Worm (Caenorhabditis elegans): ENCODE measurements around the gene srw-109.

DNA sequence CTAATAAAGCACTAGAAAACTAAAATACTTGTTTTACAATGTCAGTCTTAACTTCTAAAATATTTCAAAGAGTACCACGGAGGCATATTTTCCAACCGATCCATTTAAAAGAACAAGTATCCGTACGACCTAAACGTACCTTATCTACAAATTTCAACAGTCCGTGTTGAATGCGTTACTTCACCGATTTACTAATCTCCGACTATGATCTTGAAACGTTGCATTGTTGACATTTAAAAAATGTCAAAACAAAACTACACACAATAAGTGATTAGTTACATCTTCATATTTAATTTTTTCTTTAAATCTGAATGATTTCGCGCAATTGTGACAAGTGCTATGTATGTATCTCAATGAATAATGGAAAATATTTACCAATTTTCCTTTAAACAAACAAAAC, 10.9 kb downstream of the srw-109 start:
- no peak for TF ChIP-seq daf-12 (tag; optimal IDR thresholded peaks at IDR 0.05)
- no peak for TF ChIP-seq jun-1 (tag; optimal IDR thresholded peaks at IDR 0.05)
- no peak for TF ChIP-seq ama-1 (optimal IDR thresholded peaks at IDR 0.05)
- no peak for TF ChIP-seq snpc-4 (tag; optimal IDR thresholded peaks at IDR 0.05)
- no peak for TF ChIP-seq egl-27 (tag; optimal IDR thresholded peaks at IDR 0.05)
- no peak for TF ChIP-seq nhr-12 (tag; optimal IDR thresholded peaks at IDR 0.05)
- TF ChIP-seq ceh-16 (tag; optimal IDR thresholded peaks at IDR 0.05) = no peak
- TF ChIP-seq pha-4 (tag; optimal IDR thresholded peaks at IDR 0.05) = no peak

Measured in whole organism, L3 larva.